Worm (Caenorhabditis elegans): ENCODE data around the gene F31D5.1.

DNA sequence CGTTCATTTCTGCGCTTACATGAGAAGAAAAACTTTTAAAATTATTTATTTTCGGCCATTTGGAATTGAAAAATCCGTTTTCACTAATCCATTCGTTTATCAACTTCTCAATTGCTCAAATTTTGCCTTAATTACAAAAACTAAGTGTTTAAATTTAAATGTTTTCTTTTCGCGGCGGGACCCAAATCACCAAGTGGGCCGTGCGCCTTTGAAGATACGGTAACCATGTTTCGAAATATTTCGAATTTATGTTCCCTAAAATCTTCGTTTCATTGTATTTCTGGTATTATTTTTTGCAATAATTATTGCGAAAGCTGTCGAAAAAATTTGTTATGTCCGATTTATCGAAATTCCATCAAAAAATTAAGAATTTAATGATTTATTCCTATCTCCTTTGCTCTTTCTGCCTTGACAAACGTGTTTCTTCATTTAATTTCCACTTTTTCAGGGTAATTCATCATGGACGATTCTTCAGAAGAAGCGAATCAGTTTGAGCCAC lies 7.5 kb downstream of the F31D5.1 start, which contains the start of gene C16A11.4:
- TF ChIP-seq pha-4 (GFP tag; IDR thresholded peaks at IDR 0.05) (no peak), pha-4 (tag; optimal IDR thresholded peaks at IDR 0.05) (no peak), gei-8 (GFP tag; optimal IDR thresholded peaks at IDR 0.05) (no peak), ctbp-1 (GFP tag; IDR thresholded peaks at IDR 0.05) (no peak), tag-97 (GFP tag; IDR thresholded peaks at IDR 0.05) (no peak), ceh-82 (tag; optimal IDR thresholded peaks at IDR 0.05) (no peak), mes-2 (tag; optimal IDR thresholded peaks at IDR 0.05; ENCODE audit: poor library complexity, severe bottlenecking) (no peak)

All from whole organism, L4 larva.